Fruit fly (Drosophila melanogaster) whole organism, embryonic: ENCODE results near the gene EMC5.

Experiments
- ATbp ChIP-seq: fragments of 200-800 bp; sonication (Bioruptor generic); optimal IDR thresholded peaks from 2 replicates; lab custom pipeline; 2017; ENCODE audit warnings: missing biosample characterization, mild to moderate bottlenecking, missing genetic modification characterization, missing genetic modification reagents
- Adf1 ChIP-seq: fragments of 200-800 bp; sonication (Bioruptor generic); IDR thresholded peaks from 2 replicates; pipeline ENCODE4 v1.3.6; 2022; ENCODE audit warnings: missing biosample characterization, missing genetic modification characterization
- Atf6 ChIP-seq: fragments of 200-800 bp; sonication (Bioruptor generic); IDR thresholded peaks from 2 replicates; pipeline ENCODE4 v1.3.6; 2022; ENCODE audit warnings: missing biosample characterization, missing genetic modification characterization
- Awh ChIP-seq: fragments of 200-800 bp; sonication (Bioruptor generic); IDR thresholded peaks from 2 replicates; pipeline ENCODE4, ENCODE4 v1.3.6; 2022; ENCODE audit warnings: missing biosample characterization, missing genetic modification characterization
- Bdp1 ChIP-seq: fragments of 200-800 bp; sonication (Bioruptor generic); optimal IDR thresholded peaks from 3 replicates; lab custom pipeline; 2016; ENCODE audit warnings: missing biosample characterization, missing genetic modification characterization
- CG1024 ChIP-seq: fragments of 200-800 bp; sonication (Bioruptor generic); IDR thresholded peaks from 2 replicates; pipeline ENCODE4 v1.3.6; 2022; ENCODE audit warnings: missing biosample characterization, missing genetic modification characterization
- CG12659 ChIP-seq: fragments of 200-800 bp; sonication (Bioruptor generic); optimal IDR thresholded peaks from 3 replicates; lab custom pipeline; 2017; ENCODE audit warnings: mild to moderate bottlenecking, missing biosample characterization, missing genetic modification reagents, missing genetic modification characterization
- CG33557 ChIP-seq: fragments of 200-800 bp; sonication (Bioruptor generic); optimal IDR thresholded peaks from 2 replicates; lab custom pipeline; 2019; ENCODE audit warnings: missing biosample characterization, mild to moderate bottlenecking, missing genetic modification characterization, moderate library complexity
- CG3726 ChIP-seq: fragments of 200-800 bp; sonication (Bioruptor generic); IDR thresholded peaks from 3 replicates; pipeline ENCODE4, ENCODE4 v1.3.6; 2022; ENCODE audit warnings: missing biosample characterization, missing genetic modification characterization
- CG4820 ChIP-seq: fragments of 200-800 bp; sonication (Bioruptor generic); optimal IDR thresholded peaks from 3 replicates; lab custom pipeline; 2016; ENCODE audit warnings: missing biosample characterization, missing genetic modification characterization
- CG6791 ChIP-seq: fragments of 200-800 bp; sonication (Bioruptor generic); IDR thresholded peaks from 3 replicates; pipeline ENCODE4 v1.3.6; 2022; ENCODE audit warnings: missing biosample characterization, missing genetic modification characterization; ENCODE audit not compliant: partially characterized antibody
- CG6813 ChIP-seq: fragments of 200-800 bp; sonication (Bioruptor generic); optimal IDR thresholded peaks from 2 replicates; lab custom pipeline; 2017; ENCODE audit warnings: missing biosample characterization, missing genetic modification characterization, mild to moderate bottlenecking, moderate library complexity, missing genetic modification reagents
- CG8290 ChIP-seq, 3 experiments: fragments of 200-800 bp; sonication (Bioruptor generic); optimal IDR thresholded peaks; 2 replicates each; lab custom pipeline; 2016 to 2019; ENCODE audit warnings: missing biosample characterization in 3 of 3, missing genetic modification characterization in 3 of 3, mild to moderate bottlenecking in 2 of 3, moderate library complexity in 1 of 3
- CG9437 ChIP-seq: fragments of 200-800 bp; sonication (Bioruptor generic); optimal IDR thresholded peaks from 2 replicates; lab custom pipeline; 2018; ENCODE audit warnings: missing biosample characterization, mild to moderate bottlenecking, missing genetic modification characterization
- CHES-1-like ChIP-seq: fragments of 200-800 bp; sonication (Bioruptor generic); optimal IDR thresholded peaks from 2 replicates; lab custom pipeline; 2016; ENCODE audit warnings: missing biosample characterization, missing genetic modification characterization
- Dek ChIP-seq: fragments of 200-800 bp; sonication (Bioruptor generic); optimal IDR thresholded peaks from 3 replicates; lab custom pipeline; 2019; ENCODE audit warnings: missing biosample characterization, mild to moderate bottlenecking, missing genetic modification characterization, moderate library complexity
- Dref ChIP-seq: fragments of 200-800 bp; sonication (Bioruptor generic); IDR thresholded peaks from 2 replicates; pipeline ENCODE4 v1.3.6; 2022; ENCODE audit warnings: missing biosample characterization, missing genetic modification characterization
- H15 ChIP-seq: fragments of 200-800 bp; sonication (Bioruptor generic); IDR thresholded peaks from 3 replicates; pipeline ENCODE4 v1.3.6; 2022; ENCODE audit warnings: missing biosample characterization, missing genetic modification characterization
- HLHmδ ChIP-seq: fragments of 200-800 bp; sonication (Bioruptor generic); optimal IDR thresholded peaks from 2 replicates; lab custom pipeline; 2018; ENCODE audit warnings: missing biosample characterization, mild to moderate bottlenecking, missing genetic modification characterization, moderate library complexity
- Meics ChIP-seq: fragments of 200-800 bp; sonication (Bioruptor generic); optimal IDR thresholded peaks from 2 replicates; lab custom pipeline; 2017; ENCODE audit warnings: missing biosample characterization, mild to moderate bottlenecking, missing genetic modification characterization
- Mrtf ChIP-seq: fragments of 200-800 bp; sonication (Bioruptor generic); IDR thresholded peaks from 3 replicates; pipeline ENCODE4 v1.3.6; 2022; ENCODE audit warnings: missing biosample characterization, missing genetic modification characterization
- Rfx ChIP-seq: fragments of 200-800 bp; sonication (Bioruptor generic); IDR thresholded peaks from 2 replicates; pipeline ENCODE4 v1.3.6; 2022; ENCODE audit warnings: missing biosample characterization, missing genetic modification characterization
- Spps ChIP-seq: fragments of 200-800 bp; sonication (Bioruptor generic); optimal IDR thresholded peaks from 2 replicates; lab custom pipeline; 2018; ENCODE audit warnings: missing biosample characterization, mild to moderate bottlenecking, missing genetic modification characterization
- Usf ChIP-seq: fragments of 200-800 bp; sonication (Bioruptor generic); optimal IDR thresholded peaks from 2 replicates; lab custom pipeline; 2017; ENCODE audit warnings: missing genotype, missing biosample characterization, missing genetic modification characterization
- Vsx1 ChIP-seq: fragments of 200-800 bp; sonication (Bioruptor generic); optimal IDR thresholded peaks from 2 replicates; lab custom pipeline; 2017; ENCODE audit warnings: missing biosample characterization, mild to moderate bottlenecking, missing genetic modification characterization, missing genetic modification reagents
- disco-r ChIP-seq: fragments of 200-800 bp; sonication (Bioruptor generic); optimal IDR thresholded peaks from 2 replicates; lab custom pipeline; 2016; ENCODE audit warnings: missing biosample characterization, missing genetic modification characterization
- dmrt11E ChIP-seq: fragments of 200-800 bp; sonication (Bioruptor generic); optimal IDR thresholded peaks from 3 replicates; lab custom pipeline; 2018; ENCODE audit warnings: missing biosample characterization, mild to moderate bottlenecking, missing genetic modification characterization, moderate library complexity
- ftz-f1 ChIP-seq: fragments of 200-800 bp; sonication (Bioruptor generic); optimal IDR thresholded peaks from 2 replicates; lab custom pipeline; 2016; ENCODE audit warnings: missing biosample characterization, missing genetic modification characterization
- hb ChIP-seq: fragments of 200-800 bp; sonication (Bioruptor generic); IDR thresholded peaks from 3 replicates; pipeline ENCODE4 v1.3.6; 2022; ENCODE audit warnings: missing biosample characterization, missing genetic modification characterization; ENCODE audit not compliant: partially characterized antibody
- hkb ChIP-seq, 2 experiments: fragments of 200-800 bp in 1 of 2; fragments of >200 bp in 1 of 2; sonication (Bioruptor generic) in 1 of 2; IDR thresholded peaks in 1 of 2; optimal IDR thresholded peaks in 1 of 2; 2 replicates each; pipeline versions ENCODE4 v1.3.6 to Lab custom; 2017 to 2022; ENCODE audit warnings: missing biosample characterization in 1 of 2, missing genetic modification characterization in 1 of 2
- inv ChIP-seq: fragments of 200-800 bp; sonication (Bioruptor generic); IDR thresholded peaks from 2 replicates; pipeline ENCODE4 v1.3.6; 2022; ENCODE audit warnings: missing biosample characterization, missing genetic modification characterization; ENCODE audit not compliant: partially characterized antibody
- knrl ChIP-seq: fragments of 200-800 bp; sonication (Bioruptor generic); IDR thresholded peaks from 3 replicates; pipeline ENCODE4 v1.3.6; 2022; ENCODE audit warnings: missing biosample characterization, missing genetic modification characterization; ENCODE audit not compliant: partially characterized antibody
- mirr ChIP-seq: fragments of 200-800 bp; sonication (Bioruptor generic); optimal IDR thresholded peaks from 3 replicates; lab custom pipeline; 2018; ENCODE audit warnings: missing biosample characterization, mild to moderate bottlenecking, missing genetic modification characterization
- odd ChIP-seq: fragments of 200-800 bp; sonication (Bioruptor generic); optimal IDR thresholded peaks from 2 replicates; lab custom pipeline; 2017; ENCODE audit warnings: missing biosample characterization, mild to moderate bottlenecking, missing genetic modification characterization
- org-1 ChIP-seq: fragments of 200-800 bp; sonication (Bioruptor generic); optimal IDR thresholded peaks from 2 replicates; lab custom pipeline; 2017; ENCODE audit warnings: missing biosample characterization, missing genetic modification characterization
- p53 ChIP-seq: fragments of 200-800 bp; sonication (Bioruptor generic); optimal IDR thresholded peaks from 2 replicates; lab custom pipeline; 2016; ENCODE audit warnings: missing biosample characterization, missing genetic modification characterization
- pb ChIP-seq: fragments of 200-800 bp; sonication (Bioruptor generic); optimal IDR thresholded peaks from 3 replicates; lab custom pipeline; 2016; ENCODE audit warnings: missing biosample characterization, missing genetic modification characterization
- ranshi ChIP-seq: fragments of 200-800 bp; sonication (Bioruptor generic); IDR thresholded peaks from 2 replicates; pipeline ENCODE4 v1.3.6; 2022; ENCODE audit warnings: missing biosample characterization, missing genetic modification characterization
- sc ChIP-seq, 3 experiments: fragments of >200 bp in 2 of 3; fragments of 200-800 bp in 1 of 3; sonication (Bioruptor generic) in 1 of 3; optimal IDR thresholded peaks; 2 replicates in 2 of 3; 3 replicates in 1 of 3; lab custom pipeline; 2017; ENCODE audit warnings: mild to moderate bottlenecking in 1 of 3, missing biosample characterization in 1 of 3, missing genetic modification characterization in 1 of 3, missing genetic modification reagents in 1 of 3
- sd ChIP-seq: fragments of 200-800 bp; sonication (Bioruptor generic); optimal IDR thresholded peaks from 3 replicates; lab custom pipeline; 2018; ENCODE audit warnings: missing biosample characterization, mild to moderate bottlenecking, missing genetic modification characterization, moderate library complexity
- shn ChIP-seq: fragments of 200-800 bp; sonication (Bioruptor generic); optimal IDR thresholded peaks from 3 replicates; lab custom pipeline; 2016; ENCODE audit warnings: missing biosample characterization, missing genetic modification characterization
- sim ChIP-seq: fragments of 200-800 bp; sonication (Bioruptor generic); IDR thresholded peaks from 2 replicates; pipeline ENCODE4 v1.3.6; 2022; ENCODE audit warnings: missing biosample characterization, missing genetic modification characterization
- slou ChIP-seq: fragments of 200-800 bp; sonication (Bioruptor generic); optimal IDR thresholded peaks from 3 replicates; lab custom pipeline; 2016; ENCODE audit warnings: missing biosample characterization, missing genetic modification characterization
- unpg ChIP-seq: fragments of 200-800 bp; sonication (Bioruptor generic); optimal IDR thresholded peaks from 3 replicates; lab custom pipeline; 2018; ENCODE audit warnings: missing biosample characterization, mild to moderate bottlenecking, missing genetic modification characterization, moderate library complexity
- usp ChIP-seq: fragments of >200 bp; optimal IDR thresholded peaks from 2 replicates; lab custom pipeline; 2017; ENCODE audit warnings: missing biosample characterization, missing genetic modification characterization
- vfl ChIP-seq: fragments of 200-800 bp; sonication (Bioruptor generic); optimal IDR thresholded peaks from 2 replicates; lab custom pipeline; 2016; ENCODE audit warnings: missing biosample characterization, missing genetic modification characterization
- zfh2 ChIP-seq: fragments of 200-800 bp; sonication (Bioruptor generic); optimal IDR thresholded peaks from 2 replicates; lab custom pipeline; 2016; ENCODE audit warnings: missing biosample characterization, missing genetic modification characterization

The EMC5 gene

DNA sequence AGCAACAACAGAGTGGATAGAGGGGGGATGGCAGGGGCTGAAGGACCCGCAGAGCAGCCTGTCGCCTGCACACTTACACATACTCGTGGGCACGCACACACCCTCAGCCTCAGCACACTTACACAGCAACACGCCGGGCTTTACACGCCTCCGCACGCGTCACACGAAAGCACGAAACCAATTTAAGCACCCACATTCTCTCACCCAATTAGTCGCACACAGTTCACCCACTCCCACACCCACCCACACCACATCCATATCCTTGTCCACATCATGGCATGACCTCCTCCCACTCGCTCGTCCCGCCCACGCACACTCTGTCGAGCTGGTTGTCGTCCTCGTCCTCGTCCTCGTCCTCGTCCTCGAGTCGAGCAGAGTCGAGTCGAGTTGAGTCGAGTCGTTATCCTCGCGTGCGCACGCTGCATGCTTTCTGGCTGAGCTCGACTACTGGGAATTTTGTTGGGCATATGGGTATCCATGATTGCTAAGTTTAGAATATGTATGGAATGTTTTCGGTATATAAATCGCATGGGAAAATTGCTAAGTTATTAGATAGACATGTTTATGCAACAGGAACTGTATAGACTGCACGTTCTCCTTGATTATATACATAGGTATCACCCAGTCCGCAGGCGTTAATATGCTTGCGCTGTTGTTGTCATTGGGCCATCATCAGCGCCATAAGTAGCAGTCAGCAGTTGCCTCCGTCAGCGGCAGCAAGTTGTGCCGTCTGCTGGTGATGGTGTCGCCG lies 24.6 kb downstream of the EMC5 start (continued):
- no peak for TF ChIP-seq usp
- peak; percentile 70 for TF ChIP-seq CG6813 (GFP tag; lab: Kevin White, UChicago)
- TF ChIP-seq Dref (GFP tag; lab: Robert Waterston, UW): no peak
- TF ChIP-seq Usf (GFP tag; lab: Kevin White, UChicago): peak; percentile 10
- TF ChIP-seq inv (GFP tag; lab: Robert Waterston, UW): no peak
- TF ChIP-seq zfh2 (GFP tag; lab: Kevin White, UChicago): peak; percentile 69
- TF ChIP-seq H15 (GFP tag; lab: Robert Waterston, UW): peak; percentile 85
- TF ChIP-seq slou: peak; percentile 74
- peak; percentile 69 for TF ChIP-seq odd (GFP tag; lab: Kevin White, UChicago)
- no peak for TF ChIP-seq CG6791
- TF ChIP-seq CG12659 (GFP tag; lab: Kevin White, UChicago): peak; percentile 83
- peak; percentile 86 for TF ChIP-seq Meics (GFP tag; lab: Kevin White, UChicago)
- peak; percentile 69; the same call in 2 of the 3 replicates for TF ChIP-seq CG3726
- TF ChIP-seq Spps (tag; lab: Kevin White, UChicago): peak; percentile 6
- TF ChIP-seq shn (GFP tag; lab: Kevin White, UChicago): peak; percentile 76
- TF ChIP-seq CG8290 (GFP tag; optimal IDR thresholded peaks at IDR 0.05; lab: Kevin White, UChicago): no peak
- peak in 1 of 2 experiments; percentile 93 for TF ChIP-seq CG8290 (tag; optimal IDR thresholded peaks at IDR 0.05; lab: Kevin White, UChicago)
- peak; percentile 74 for TF ChIP-seq unpg (GFP tag; lab: Kevin White, UChicago)
- TF ChIP-seq vfl (GFP tag; lab: Kevin White, UChicago): peak; percentile 64
- TF ChIP-seq Bdp1 (GFP tag; lab: Kevin White, UChicago): peak; percentile 78
- TF ChIP-seq CG9437 (GFP tag; lab: Kevin White, UChicago): peak; percentile 65
- peak; percentile 92 for TF ChIP-seq Atf6 (GFP tag; lab: Robert Waterston, UW)
- TF ChIP-seq org-1 (GFP tag; lab: Kevin White, UChicago): peak; percentile 87
- TF ChIP-seq Vsx1 (GFP tag; lab: Kevin White, UChicago): peak; percentile 21
- TF ChIP-seq ranshi (GFP tag; lab: Robert Waterston, UW): peak; percentile 81
- no peak for TF ChIP-seq hkb (optimal IDR thresholded peaks at IDR 0.05; lab: Kevin White, UChicago)
- TF ChIP-seq hkb (GFP tag; IDR thresholded peaks at IDR 0.05; lab: Robert Waterston, UW): peak; percentile 81
- no peak for TF ChIP-seq HLHmδ (GFP tag; lab: Kevin White, UChicago)
- TF ChIP-seq Rfx (GFP tag; lab: Robert Waterston, UW): peak; percentile 89
- TF ChIP-seq disco-r: peak; percentile 3
- TF ChIP-seq knrl (GFP tag; lab: Robert Waterston, UW): no peak
- TF ChIP-seq p53 (GFP tag; lab: Kevin White, UChicago): peak; percentile 12
- TF ChIP-seq sc (optimal IDR thresholded peaks at IDR 0.05; lab: Kevin White, UChicago): no peak
- peak; percentile 59 for TF ChIP-seq sc (GFP tag; optimal IDR thresholded peaks at IDR 0.05; lab: Kevin White, UChicago)
- TF ChIP-seq hb (GFP tag; lab: Robert Waterston, UW): no peak
- peak; percentile 78 for TF ChIP-seq ATbp
- peak; percentile 77 for TF ChIP-seq Dek (tag; lab: Kevin White, UChicago)
- peak; percentile 58; the same call in 1 of the 2 replicates for TF ChIP-seq sim
- peak; percentile 68 for TF ChIP-seq CG4820 (GFP tag; lab: Kevin White, UChicago)
- peak; percentile 64 for TF ChIP-seq sd (tag; lab: Kevin White, UChicago)
- peak; percentile 80 for TF ChIP-seq CHES-1-like
- TF ChIP-seq mirr: peak; percentile 88
- peak; percentile 67 for TF ChIP-seq Mrtf
- TF ChIP-seq dmrt11E: peak; percentile 30
- TF ChIP-seq Awh: peak; percentile 76
- peak; percentile 65; the same call in 1 of the 2 replicates for TF ChIP-seq Adf1 (GFP tag; lab: Robert Waterston, UW)
- TF ChIP-seq CG33557 (GFP tag; lab: Kevin White, UChicago): no peak
- peak; percentile 77 for TF ChIP-seq pb
- TF ChIP-seq ftz-f1 (GFP tag; lab: Kevin White, UChicago): no peak
- TF ChIP-seq CG1024 (GFP tag; lab: Robert Waterston, UW): peak; percentile 73
